Worm (Caenorhabditis elegans) whole organism, mixed stage, embryonic: ENCODE data around the gene tyr-6.

Source experiments
- M03D4.4 ChIP-seq: sonication (generic microtip); optimal IDR thresholded peaks from 2 replicates; lab custom pipeline; 2017; ENCODE audit warnings: mild to moderate bottlenecking, missing genetic modification characterization, missing compliant biosample characterization
- bed-3 ChIP-seq: fragments of 200-800 bp; sonication (Bioruptor generic); optimal IDR thresholded peaks from 3 replicates; lab custom pipeline; 2018; ENCODE audit warnings: mild to moderate bottlenecking, missing genetic modification characterization, moderate library complexity, missing compliant biosample characterization
- ceh-39 ChIP-seq: fragments of 150-350 bp; optimal IDR thresholded peaks from 2 replicates; lab custom pipeline; 2014; ENCODE audit warnings: missing biosample characterization, missing genetic modification characterization
- ceh-43 ChIP-seq: fragments of 200-800 bp; sonication (Bioruptor generic); optimal IDR thresholded peaks from 2 replicates; lab custom pipeline; 2018; ENCODE audit warnings: mild to moderate bottlenecking, missing genetic modification characterization, moderate library complexity, missing compliant biosample characterization
- ceh-83 ChIP-seq: fragments of 200-800 bp; sonication (Bioruptor generic); optimal IDR thresholded peaks from 2 replicates; lab custom pipeline; 2018; ENCODE audit warnings: mild to moderate bottlenecking, missing genetic modification characterization, missing compliant biosample characterization
- cnd-1 ChIP-seq: fragments of 200-800 bp; sonication (Bioruptor generic); optimal IDR thresholded peaks from 2 replicates; lab custom pipeline; 2018; ENCODE audit warnings: mild to moderate bottlenecking, missing genetic modification characterization, missing compliant biosample characterization
- drap-1 ChIP-seq: fragments of 200-800 bp; sonication (Bioruptor generic); optimal IDR thresholded peaks from 3 replicates; lab custom pipeline; 2018; ENCODE audit warnings: mild to moderate bottlenecking, missing genetic modification characterization, missing compliant biosample characterization
- elt-1 ChIP-seq: sonication (generic microtip); optimal IDR thresholded peaks from 2 replicates; lab custom pipeline; 2017; ENCODE audit warnings: missing genetic modification characterization, mild to moderate bottlenecking, missing compliant biosample characterization, antibody characterized with exemption, moderate library complexity, borderline replicate concordance; ENCODE audit not compliant: insufficient read depth
- elt-3 ChIP-seq: fragments of 150-350 bp; optimal IDR thresholded peaks from 2 replicates; lab custom pipeline; 2014; ENCODE audit warnings: missing biosample characterization, missing genetic modification characterization
- flh-1 ChIP-seq: fragments of 200-800 bp; sonication (Bioruptor generic); optimal IDR thresholded peaks from 2 replicates; lab custom pipeline; 2018; ENCODE audit warnings: mild to moderate bottlenecking, missing genetic modification characterization, moderate library complexity, missing compliant biosample characterization
- ham-2 ChIP-seq: fragments of 200-800 bp; sonication (Bioruptor generic); optimal IDR thresholded peaks from 2 replicates; lab custom pipeline; 2018; ENCODE audit warnings: mild to moderate bottlenecking, missing genetic modification characterization, missing compliant biosample characterization
- hlh-1 ChIP-seq: fragments of 150-350 bp; optimal IDR thresholded peaks from 2 replicates; lab custom pipeline; 2014; ENCODE audit warnings: missing biosample characterization, missing genetic modification reagents, missing genetic modification characterization
- lsy-2 ChIP-seq: fragments of 150-350 bp; optimal IDR thresholded peaks from 2 replicates; lab custom pipeline; 2014; ENCODE audit warnings: missing biosample characterization, missing genetic modification characterization
- mab-5 ChIP-seq: fragments of 150-350 bp; optimal IDR thresholded peaks from 2 replicates; lab custom pipeline; 2014; ENCODE audit warnings: missing biosample characterization, missing genetic modification characterization
- mep-1 ChIP-seq: fragments of 150-350 bp; optimal IDR thresholded peaks from 2 replicates; lab custom pipeline; 2017; ENCODE audit warnings: missing biosample characterization, missing genetic modification reagents, missing genetic modification characterization, inconsistent platforms
- mls-2 ChIP-seq: sonication (generic microtip); optimal IDR thresholded peaks from 2 replicates; lab custom pipeline; 2016; ENCODE audit warnings: mild to moderate bottlenecking, missing genetic modification characterization, moderate library complexity, missing compliant biosample characterization
- nhr-2 ChIP-seq: fragments of 150-350 bp; optimal IDR thresholded peaks from 2 replicates; lab custom pipeline; 2014; ENCODE audit warnings: missing biosample characterization, missing genetic modification characterization
- nhr-237 ChIP-seq: fragments of 150-350 bp; optimal IDR thresholded peaks from 2 replicates; lab custom pipeline; 2014; ENCODE audit warnings: missing biosample characterization, missing genetic modification characterization
- nhr-28 ChIP-seq: fragments of 150-350 bp; optimal IDR thresholded peaks from 2 replicates; lab custom pipeline; 2014; ENCODE audit warnings: missing biosample characterization, missing genetic modification characterization
- nhr-76 ChIP-seq: sonication (generic microtip); optimal IDR thresholded peaks from 2 replicates; lab custom pipeline; 2017; ENCODE audit warnings: missing biosample characterization, missing genetic modification characterization
- pha-4 ChIP-seq: fragments of 150-350 bp; optimal IDR thresholded peaks from 2 replicates; lab custom pipeline; 2018; ENCODE audit warnings: missing biosample characterization, missing genetic modification reagents, missing genetic modification characterization
- sem-2 ChIP-seq: fragments of 200-800 bp; sonication (Bioruptor generic); optimal IDR thresholded peaks from 2 replicates; lab custom pipeline; 2018; ENCODE audit warnings: mild to moderate bottlenecking, missing genetic modification characterization, missing compliant biosample characterization
- snpc-4 ChIP-seq: fragments of 150-350 bp; optimal IDR thresholded peaks from 2 replicates; lab custom pipeline; 2014; ENCODE audit warnings: missing biosample characterization, missing genetic modification characterization
- sptf-1 ChIP-seq: sonication (generic microtip); optimal IDR thresholded peaks from 2 replicates; lab custom pipeline; 2017; ENCODE audit warnings: mild to moderate bottlenecking, missing genetic modification characterization, moderate library complexity, missing compliant biosample characterization
- tbx-8 ChIP-seq: fragments of 200-800 bp; sonication (Bioruptor generic); optimal IDR thresholded peaks from 2 replicates; lab custom pipeline; 2018; ENCODE audit warnings: mild to moderate bottlenecking, missing genetic modification characterization, moderate library complexity, missing compliant biosample characterization
- unc-120 ChIP-seq: sonication (generic microtip); optimal IDR thresholded peaks from 2 replicates; lab custom pipeline; 2017; ENCODE audit warnings: missing genetic modification characterization, missing compliant biosample characterization; ENCODE audit not compliant: poor library complexity, severe bottlenecking
- unc-39 ChIP-seq: fragments of 150-350 bp; optimal IDR thresholded peaks from 2 replicates; lab custom pipeline; 2014; ENCODE audit warnings: missing biosample characterization, missing genetic modification characterization
- unc-62 ChIP-seq: fragments of 150-350 bp; optimal IDR thresholded peaks from 2 replicates; lab custom pipeline; 2014; ENCODE audit warnings: missing biosample characterization, missing genetic modification reagents, missing genetic modification characterization
- zip-8 ChIP-seq: fragments of 150-350 bp; optimal IDR thresholded peaks from 2 replicates; lab custom pipeline; 2014; ENCODE audit warnings: missing biosample characterization, missing genetic modification characterization
- ztf-11 ChIP-seq: fragments of 150-350 bp; optimal IDR thresholded peaks from 2 replicates; lab custom pipeline; 2014; ENCODE audit warnings: missing biosample characterization, missing genetic modification characterization

The tyr-6 gene

ce11 chrIV:6491915-6492314 is 11.6 kb downstream of the tyr-6 start:
- TF ChIP-seq ham-2 = no peak
- no peak for TF ChIP-seq mls-2 (tag; lab: Kevin White, UChicago)
- no peak for TF ChIP-seq nhr-2 (tag; lab: Kevin White, UChicago)
- no peak for TF ChIP-seq ztf-11
- no peak for TF ChIP-seq tbx-8 (GFP tag; lab: Kevin White, UChicago)
- TF ChIP-seq unc-120 (tag; lab: Kevin White, UChicago) = no peak
- TF ChIP-seq nhr-76 (tag; lab: Kevin White, UChicago) = no peak

- TF ChIP-seq pha-4 (tag; lab: Kevin White, UChicago) (no peak), mep-1 (tag; lab: Kevin White, UChicago) (no peak), lsy-2 (tag; lab: Kevin White, UChicago) (no peak), M03D4.4 (tag; lab: Kevin White, UChicago) (no peak), flh-1 (GFP tag; lab: Kevin White, UChicago) (no peak), elt-3 (tag; lab: Kevin White, UChicago) (no peak), unc-39 (no peak)
- TF ChIP-seq, all 35 proteins: peak for 0
Measured at ce11 chrIV:6493299-6493698, 13.0 kb downstream of the tyr-6 start, which contains the start of gene Y73B6BL.44. Gene Y73B6BL.44 (plus strand): TSS chrIV:6493599.

DNA sequence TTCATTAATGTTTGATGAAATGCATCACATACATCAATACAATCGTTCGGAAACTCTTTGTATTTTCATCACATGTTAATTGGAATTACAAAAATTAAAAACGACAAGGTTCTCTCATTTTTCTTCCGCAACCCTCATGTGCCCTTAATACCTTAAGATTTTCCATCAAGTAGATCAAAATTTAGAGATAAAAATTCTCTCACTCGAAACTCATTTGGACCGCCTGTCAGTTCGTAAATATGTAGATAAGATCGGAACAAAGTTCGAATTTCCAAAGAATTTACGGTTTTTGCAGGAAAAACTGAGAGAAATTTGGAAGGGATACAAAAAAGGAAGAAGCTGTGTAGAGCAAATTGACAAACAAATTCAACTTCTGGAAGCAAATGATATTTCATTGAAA is 15.8 kb downstream of the tyr-6 start:
- TF ChIP-seq ceh-39 (tag; lab: Kevin White, UChicago) = no peak
- TF ChIP-seq hlh-1 (tag; lab: Kevin White, UChicago) = no peak
- no peak for TF ChIP-seq nhr-28
- TF ChIP-seq mls-2 (tag; lab: Kevin White, UChicago) = no peak
- TF ChIP-seq elt-1 (tag; lab: Kevin White, UChicago) = no peak

ce11 chrIV:6500433-6500832 is 20.1 kb downstream of the tyr-6 start:
- TF ChIP-seq nhr-76 (tag; lab: Kevin White, UChicago) = no peak
- TF ChIP-seq unc-39 = no peak
- no peak for TF ChIP-seq lsy-2 (tag; lab: Kevin White, UChicago)
- TF ChIP-seq drap-1 (GFP tag; lab: Kevin White, UChicago) = no peak
- TF ChIP-seq cnd-1 (tag; lab: Kevin White, UChicago) = no peak
- TF ChIP-seq elt-1 (tag; lab: Kevin White, UChicago) = no peak
- no peak for TF ChIP-seq sem-2 (GFP tag; lab: Kevin White, UChicago)
- TF ChIP-seq unc-62 (GFP tag; lab: Kevin White, UChicago) = no peak
- TF ChIP-seq ztf-11 = no peak
- TF ChIP-seq bed-3 (GFP tag; lab: Kevin White, UChicago) = no peak
- no peak for TF ChIP-seq snpc-4 (tag; lab: Kevin White, UChicago)
- no peak for TF ChIP-seq M03D4.4 (tag; lab: Kevin White, UChicago)
- TF ChIP-seq ceh-43 = no peak
- TF ChIP-seq flh-1 (GFP tag; lab: Kevin White, UChicago) = no peak
- no peak for TF ChIP-seq sptf-1 (tag; lab: Kevin White, UChicago)

ce11 chrIV:6500843-6501242 is 20.5 kb downstream of the tyr-6 start:
- TF ChIP-seq mab-5 (tag; lab: Kevin White, UChicago) (no peak), unc-62 (GFP tag; lab: Kevin White, UChicago) (no peak), lsy-2 (tag; lab: Kevin White, UChicago) (no peak), pha-4 (tag; lab: Kevin White, UChicago) (peak; percentile 88), mep-1 (tag; lab: Kevin White, UChicago) (no peak), mls-2 (tag; lab: Kevin White, UChicago) (no peak), ceh-83 (no peak)
- TF ChIP-seq, all 35 proteins: peak for 1

DNA sequence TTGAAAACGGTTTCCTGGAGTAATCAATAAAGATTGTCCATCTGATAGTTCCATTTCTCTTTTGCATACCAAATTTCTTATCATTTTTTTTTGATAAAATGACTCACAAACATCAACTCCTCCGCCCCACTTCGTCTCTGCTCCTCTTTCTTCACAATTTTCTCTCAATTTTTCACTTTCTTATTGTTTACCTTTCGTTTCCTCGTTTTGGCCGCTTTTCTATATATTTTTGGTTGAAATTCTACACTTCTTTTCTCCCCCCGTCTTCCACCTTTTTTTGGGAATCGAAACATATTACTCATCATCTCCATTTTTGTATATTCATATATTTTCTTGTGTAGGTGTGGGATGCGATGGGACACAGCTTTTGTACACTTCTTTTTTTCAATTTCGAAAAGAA is 22.4 kb downstream of the tyr-6 start:
- TF ChIP-seq ztf-11 (no peak), nhr-28 (no peak), hlh-1 (tag; lab: Kevin White, UChicago) (no peak), zip-8 (tag; lab: Kevin White, UChicago) (no peak), nhr-237 (tag; lab: Kevin White, UChicago) (no peak)
- TF ChIP-seq, all 35 proteins: peak for 0
